Worm (Caenorhabditis elegans): ENCODE data around the gene irk-1.

DNA sequence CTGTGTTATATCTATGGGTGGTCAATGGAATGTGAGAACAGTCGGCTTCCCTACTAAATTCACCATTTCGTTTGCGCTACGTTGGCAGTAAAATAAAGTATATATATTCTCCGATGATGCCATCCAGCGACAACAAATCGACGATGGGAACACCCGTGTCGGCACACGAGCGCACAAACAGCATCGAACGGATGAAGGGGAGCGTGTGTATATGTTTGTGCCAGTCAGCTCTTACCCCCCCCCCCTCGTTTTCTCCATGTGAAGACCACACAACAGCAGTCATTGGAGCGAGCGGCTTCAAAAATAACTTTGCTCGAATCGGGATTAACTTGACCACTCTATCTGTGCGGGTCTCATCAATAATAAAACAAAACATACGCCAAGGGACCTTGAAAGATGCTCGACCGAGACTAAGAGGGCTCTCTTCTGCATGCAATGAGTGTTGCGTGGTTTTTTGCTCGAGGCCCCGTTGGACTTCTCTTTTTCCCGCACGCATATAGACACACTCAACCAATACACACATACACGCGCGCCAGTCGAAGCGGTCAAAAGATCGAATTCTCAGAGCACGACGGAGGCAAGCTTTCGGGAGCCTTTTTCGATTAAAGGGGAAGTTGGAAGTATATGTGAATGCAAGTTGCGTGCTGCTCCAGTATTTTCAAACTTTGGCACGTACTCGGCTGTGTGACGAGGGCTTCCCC lies 37.5 kb downstream of the irk-1 start:
- TF ChIP-seq sox-2 (GFP tag; IDR thresholded peaks at IDR 0.05) (no peak), tbx-2 (tag; optimal IDR thresholded peaks at IDR 0.05) (no peak), fax-1 (tag; optimal IDR thresholded peaks at IDR 0.05) (no peak), pqm-1 (tag; optimal IDR thresholded peaks at IDR 0.05) (no peak), ceh-24 (tag; optimal IDR thresholded peaks at IDR 0.05) (no peak), elt-2 (tag; optimal IDR thresholded peaks at IDR 0.05) (no peak), hlh-6 (tag; optimal IDR thresholded peaks at IDR 0.05) (no peak), ceh-30 (tag; optimal IDR thresholded peaks at IDR 0.05) (no peak), unc-55 (GFP tag; optimal IDR thresholded peaks at IDR 0.05) (no peak)

Data from whole organism, late embryonic.